Worm (Caenorhabditis elegans): Measurements from ENCODE around the gene Y24F12A.1.

The Y24F12A.1 gene

DNA sequence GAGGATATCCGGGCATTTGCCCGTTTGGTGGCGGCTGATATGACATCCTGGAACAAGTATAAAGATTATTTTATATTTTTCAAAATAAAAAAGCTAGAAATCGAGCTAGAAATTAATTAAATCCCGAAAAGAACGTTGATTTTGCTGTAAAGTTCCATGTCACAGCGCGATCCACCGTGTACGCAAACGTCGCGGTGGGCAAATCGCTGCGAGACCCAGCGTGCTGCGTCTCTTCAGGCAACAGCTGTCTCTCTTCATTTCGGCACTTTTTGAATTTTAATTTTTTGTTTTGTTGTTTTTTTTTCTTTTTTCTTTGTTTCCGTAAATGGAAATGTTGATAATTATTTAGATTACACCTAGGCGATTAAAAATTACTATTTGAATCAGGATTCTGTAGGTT lies 38.9 kb upstream of the Y24F12A.1 start, which contains the start of gene sec-24.1 (continued):
- no peak for TF ChIP-seq nhr-12 (tag; optimal IDR thresholded peaks at IDR 0.05)
- TF ChIP-seq mdl-1 (tag; optimal IDR thresholded peaks at IDR 0.05), result peak in 1 of 2 experiments; percentile 83
- peak; percentile 93 for TF ChIP-seq nhr-19 (GFP tag; conservative IDR thresholded peaks at IDR 0.05)
- TF ChIP-seq fos-1 (tag; optimal IDR thresholded peaks at IDR 0.05), result peak; percentile 83
- TF ChIP-seq nhr-20 (tag; optimal IDR thresholded peaks at IDR 0.05), result peak; percentile 93
- TF ChIP-seq mab-9 (GFP tag; IDR thresholded peaks at IDR 0.05), result peak; percentile 29; the same call in 1 of the 2 replicates
- no peak for TF ChIP-seq hlh-17 (GFP tag; optimal IDR thresholded peaks at IDR 0.05; ENCODE audit: borderline replicate concordance)
- TF ChIP-seq elt-2 (tag; optimal IDR thresholded peaks at IDR 0.05), result peak; percentile 60
- peak; percentile 93 for TF ChIP-seq tbx-2 (tag; optimal IDR thresholded peaks at IDR 0.05)
- TF ChIP-seq unc-130 (tag; optimal IDR thresholded peaks at IDR 0.05), result peak; percentile 94
- TF ChIP-seq ztf-11 (tag; optimal IDR thresholded peaks at IDR 0.05), result peak in 1 of 2 experiments; percentile 65
- no peak for TF ChIP-seq ama-1 (optimal IDR thresholded peaks at IDR 0.05)
- TF ChIP-seq F16B12.6 (tag; optimal IDR thresholded peaks at IDR 0.05), result peak; percentile 60
- peak; percentile 79 for TF ChIP-seq sox-4 (tag; optimal IDR thresholded peaks at IDR 0.05)
- peak; percentile 26 for TF ChIP-seq nhr-77 (tag; optimal IDR thresholded peaks at IDR 0.05)
- peak; percentile 40 for TF ChIP-seq nhr-237 (tag; optimal IDR thresholded peaks at IDR 0.05)
- peak; percentile 75 for TF ChIP-seq egl-13 (tag; optimal IDR thresholded peaks at IDR 0.05)
- no peak for TF ChIP-seq ceh-90 (tag; optimal IDR thresholded peaks at IDR 0.05)
- TF ChIP-seq dsc-1 (tag; optimal IDR thresholded peaks at IDR 0.05), result peak; percentile 94
- TF ChIP-seq nhr-11 (tag; optimal IDR thresholded peaks at IDR 0.05), result peak; percentile 87
- no peak for TF ChIP-seq unc-98 (GFP tag; IDR thresholded peaks at IDR 0.05)
- peak; percentile 69 for TF ChIP-seq lin-15B (tag; optimal IDR thresholded peaks at IDR 0.05)
- peak; percentile 79 for TF ChIP-seq zip-4 (GFP tag; optimal IDR thresholded peaks at IDR 0.05)
- no peak for TF ChIP-seq ceh-63 (GFP tag; optimal IDR thresholded peaks at IDR 0.05)
- TF ChIP-seq sup-37 (GFP tag; optimal IDR thresholded peaks at IDR 0.05), result peak; percentile 85
- no peak for TF ChIP-seq nhr-76 (tag; optimal IDR thresholded peaks at IDR 0.05)
- TF ChIP-seq pag-3 (tag; optimal IDR thresholded peaks at IDR 0.05; ENCODE audit: borderline replicate concordance, insufficient read depth), result no peak
- peak; percentile 96 for TF ChIP-seq nhr-71 (tag; optimal IDR thresholded peaks at IDR 0.05)
- peak; percentile 99 for TF ChIP-seq C04F5.9 (tag; optimal IDR thresholded peaks at IDR 0.05)
- no peak for TF ChIP-seq vab-15 (tag; optimal IDR thresholded peaks at IDR 0.05)
- TF ChIP-seq ceh-8 (GFP tag; optimal IDR thresholded peaks at IDR 0.05), result peak; percentile 69
- TF ChIP-seq efl-1 (optimal IDR thresholded peaks at IDR 0.05), result peak; percentile 93 to 97
- TF ChIP-seq efl-1 (GFP tag; optimal IDR thresholded peaks at IDR 0.05 in 1 of 2), result peak; percentile 91 to 100
- peak; percentile 99 for TF ChIP-seq lsy-2 (tag; optimal IDR thresholded peaks at IDR 0.05)
- peak; percentile 93 for TF ChIP-seq swsn-7 (tag; optimal IDR thresholded peaks at IDR 0.05)
- peak; percentile 91 for TF ChIP-seq isw-1 (GFP tag; IDR thresholded peaks at IDR 0.05)
- TF ChIP-seq Y116A8C.19 (tag; optimal IDR thresholded peaks at IDR 0.05; ENCODE audit: borderline replicate concordance), result no peak
- TF ChIP-seq rnt-1 (tag; optimal IDR thresholded peaks at IDR 0.05), result peak; percentile 95
- peak; percentile 82 to 92 (median 91) for TF ChIP-seq ceh-82 (tag; optimal IDR thresholded peaks at IDR 0.05)
- TF ChIP-seq unc-30 (tag; optimal IDR thresholded peaks at IDR 0.05), result no peak
- peak; percentile 52 for TF ChIP-seq aha-1 (tag; optimal IDR thresholded peaks at IDR 0.05)
- TF ChIP-seq fkh-10 (GFP tag; optimal IDR thresholded peaks at IDR 0.05), result peak; percentile 11
- no peak for TF ChIP-seq efl-3 (GFP tag; optimal IDR thresholded peaks at IDR 0.05)
- TF ChIP-seq fkh-4 (tag; optimal IDR thresholded peaks at IDR 0.05; ENCODE audit: borderline replicate concordance), result peak; percentile 55
- TF ChIP-seq C16A3.4 (tag; optimal IDR thresholded peaks at IDR 0.05), result peak; percentile 93
- TF ChIP-seq dpl-1 (GFP tag; optimal IDR thresholded peaks at IDR 0.05), result peak; percentile 91 to 95 (median 92)
- TF ChIP-seq lin-14 (GFP tag; optimal IDR thresholded peaks at IDR 0.05), result peak; percentile 93
- TF ChIP-seq pax-3 (tag; optimal IDR thresholded peaks at IDR 0.05), result peak; percentile 66
- peak; percentile 83 for TF ChIP-seq ztf-4 (tag; optimal IDR thresholded peaks at IDR 0.05)
- TF ChIP-seq jun-1 (tag; optimal IDR thresholded peaks at IDR 0.05), result peak; percentile 85
- TF ChIP-seq hpl-2 (GFP tag; optimal IDR thresholded peaks at IDR 0.05), result peak; percentile 31
- no peak for TF ChIP-seq ces-1 (GFP tag; optimal IDR thresholded peaks at IDR 0.05)
- TF ChIP-seq nhr-85 (tag), result peak; percentile 95
